Fruit fly (Drosophila melanogaster): ENCODE data around the gene CG7488.

The CG7488 gene

DNA sequence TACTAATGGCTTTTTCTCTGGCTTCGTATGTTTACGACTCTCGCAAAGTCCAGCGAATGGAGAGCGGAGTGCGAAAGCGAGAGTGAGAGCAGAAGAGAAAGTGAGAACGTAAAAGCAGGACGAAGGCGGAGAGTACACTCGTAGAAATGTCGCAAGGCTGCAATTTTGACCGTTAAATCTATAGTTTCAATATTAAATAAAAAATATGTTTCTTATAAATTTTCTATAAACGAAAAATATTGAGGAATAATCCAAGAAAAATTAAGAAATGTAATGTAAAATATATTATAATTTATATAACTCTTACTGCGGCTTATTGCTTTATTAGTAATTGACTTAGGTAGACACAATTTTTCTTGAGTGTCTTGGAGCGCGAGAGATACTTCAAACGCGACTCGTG is 21.0 kb upstream of the CG7488 start:
- TF ChIP-seq CG8290 (GFP tag; optimal IDR thresholded peaks at IDR 0.05) (no peak), CG8290 (tag; optimal IDR thresholded peaks at IDR 0.05) (no peak), zen (tag; optimal IDR thresholded peaks at IDR 0.05) (peak; percentile 35), CG15514 (GFP tag; optimal IDR thresholded peaks at IDR 0.05) (no peak), Trl (optimal IDR thresholded peaks at IDR 0.05) (peak in 1 of 2 experiments; percentile 32), Trl (GFP tag; optimal IDR thresholded peaks at IDR 0.05) (no peak), Mes4 (GFP tag; optimal IDR thresholded peaks at IDR 0.05) (no peak), MESR4 (GFP tag; optimal IDR thresholded peaks at IDR 0.05) (no peak), tgo (GFP tag; IDR thresholded peaks at IDR 0.05) (peak; percentile 33; the same call in 1 of the 3 replicates), Hr39 (optimal IDR thresholded peaks at IDR 0.05) (no peak), ind (GFP tag; optimal IDR thresholded peaks at IDR 0.05) (no peak), CG13775 (GFP tag; optimal IDR thresholded peaks at IDR 0.05) (no peak), CG15073 (GFP tag; optimal IDR thresholded peaks at IDR 0.05) (no peak), CG11398 (GFP tag; optimal IDR thresholded peaks at IDR 0.05) (no peak), CG3995 (GFP tag; optimal IDR thresholded peaks at IDR 0.05) (no peak), nau (GFP tag; optimal IDR thresholded peaks at IDR 0.05) (no peak), schlank (tag; optimal IDR thresholded peaks at IDR 0.05) (no peak), CG8765 (GFP tag; IDR thresholded peaks at IDR 0.05) (no peak), fd64A (GFP tag; optimal IDR thresholded peaks at IDR 0.05) (no peak), CG34224 (GFP tag; IDR thresholded peaks at IDR 0.05; ENCODE audit: partially characterized antibody) (no peak), Deaf1 (tag; optimal IDR thresholded peaks at IDR 0.05) (peak; percentile 59), ewg (GFP tag; optimal IDR thresholded peaks at IDR 0.05) (no peak), CG6813 (GFP tag; optimal IDR thresholded peaks at IDR 0.05) (no peak), onecut (GFP tag; IDR thresholded peaks at IDR 0.05) (no peak), wek (GFP tag; optimal IDR thresholded peaks at IDR 0.05) (no peak), sens (GFP tag) (peak; percentile 28), Hsf (GFP tag; optimal IDR thresholded peaks at IDR 0.05) (no peak), CG2678 (tag; optimal IDR thresholded peaks at IDR 0.05) (peak; percentile 46), Doc3 (GFP tag; IDR thresholded peaks at IDR 0.05; ENCODE audit: partially characterized antibody) (no peak), trh (GFP tag; optimal IDR thresholded peaks at IDR 0.05) (no peak), corto (GFP tag; optimal IDR thresholded peaks at IDR 0.05) (peak; percentile 28), Gsc (GFP tag; IDR thresholded peaks at IDR 0.05) (no peak), row (GFP tag; IDR thresholded peaks at IDR 0.05) (peak; percentile 55; the same call in 1 of the 3 replicates), Usf (GFP tag; optimal IDR thresholded peaks at IDR 0.05) (no peak), CG8924 (tag; optimal IDR thresholded peaks at IDR 0.05) (peak; percentile 11), tap (tag; optimal IDR thresholded peaks at IDR 0.05) (no peak), jigr1 (GFP tag; IDR thresholded peaks at IDR 0.05) (no peak), ham (GFP tag; IDR thresholded peaks at IDR 0.05) (no peak), shn (GFP tag; optimal IDR thresholded peaks at IDR 0.05) (no peak), CG7372 (GFP tag; IDR thresholded peaks at IDR 0.05) (no peak), Bteb2 (GFP tag; optimal IDR thresholded peaks at IDR 0.05) (no peak), dati (GFP tag; IDR thresholded peaks at IDR 0.05) (no peak), D19A (tag; optimal IDR thresholded peaks at IDR 0.05) (peak; percentile 1), stc (GFP tag; IDR thresholded peaks at IDR 0.05) (no peak), CG10979 (tag; optimal IDR thresholded peaks at IDR 0.05) (peak; percentile 12), Sox102F (GFP tag; optimal IDR thresholded peaks at IDR 0.05) (peak; percentile 2), Meics (GFP tag; optimal IDR thresholded peaks at IDR 0.05) (peak; percentile 14), Taf1 (GFP tag; IDR thresholded peaks at IDR 0.05) (no peak), NfI (GFP tag; optimal IDR thresholded peaks at IDR 0.05) (no peak), gt (GFP tag; IDR thresholded peaks at IDR 0.05) (no peak), hbn (GFP tag; IDR thresholded peaks at IDR 0.05; ENCODE audit: partially characterized antibody) (no peak), CG12659 (GFP tag; optimal IDR thresholded peaks at IDR 0.05) (no peak), CG15479 (GFP tag; optimal IDR thresholded peaks at IDR 0.05) (no peak)

Measured in whole organism, embryonic.